Fruit fly (Drosophila melanogaster): ENCODE data around the gene Akh.

Gene Akh

dm6 chr3L:4096546-4096945, 44.7 kb upstream of the Akh start (continued):
- TF ChIP-seq sug (tag; optimal IDR thresholded peaks at IDR 0.05) = no peak
- no peak for TF ChIP-seq repo (GFP tag; optimal IDR thresholded peaks at IDR 0.05)
- no peak for TF ChIP-seq gsb (GFP tag; IDR thresholded peaks at IDR 0.05)
- TF ChIP-seq NC2β (GFP tag; optimal IDR thresholded peaks at IDR 0.05) = no peak
- no peak for TF ChIP-seq tap (tag; optimal IDR thresholded peaks at IDR 0.05)
- no peak for TF ChIP-seq NK7.1 (GFP tag; optimal IDR thresholded peaks at IDR 0.05)
- TF ChIP-seq CG33213 (GFP tag; optimal IDR thresholded peaks at IDR 0.05) = no peak
- peak; percentile 47; the same call in 1 of the 2 replicates for TF ChIP-seq vvl (GFP tag; IDR thresholded peaks at IDR 0.05)
- no peak for TF ChIP-seq CG3281 (GFP tag; optimal IDR thresholded peaks at IDR 0.05)
- TF ChIP-seq jing (GFP tag; optimal IDR thresholded peaks at IDR 0.05) = no peak
- no peak for TF ChIP-seq CG6654 (GFP tag; optimal IDR thresholded peaks at IDR 0.05)
- peak; percentile 31 for TF ChIP-seq cwo (GFP tag; optimal IDR thresholded peaks at IDR 0.05)
- TF ChIP-seq kni (GFP tag; optimal IDR thresholded peaks at IDR 0.05) = peak; percentile 50
- no peak for TF ChIP-seq CG6689 (GFP tag; IDR thresholded peaks at IDR 0.05)
- TF ChIP-seq mam (GFP tag; optimal IDR thresholded peaks at IDR 0.05) = no peak
- TF ChIP-seq abd-A (tag; optimal IDR thresholded peaks at IDR 0.05) = peak; percentile 12

dm6 chr3L:4099194-4099593, 42.1 kb upstream of the Akh start:
- TF ChIP-seq sd (tag; optimal IDR thresholded peaks at IDR 0.05) (peak; percentile 1), tup (GFP tag; optimal IDR thresholded peaks at IDR 0.05) (no peak), CG17612 (GFP tag; IDR thresholded peaks at IDR 0.05) (no peak), HLH4C (GFP tag; IDR thresholded peaks at IDR 0.05; ENCODE audit: partially characterized antibody) (no peak), lab (GFP tag; optimal IDR thresholded peaks at IDR 0.05) (peak; percentile 5), Eip74EF (GFP tag; optimal IDR thresholded peaks at IDR 0.05) (peak in 1 of 2 experiments; percentile 72), dati (GFP tag; IDR thresholded peaks at IDR 0.05) (no peak), Ada2b (GFP tag; IDR thresholded peaks at IDR 0.05) (no peak), Gug (GFP tag; IDR thresholded peaks at IDR 0.05) (no peak), CG8290 (GFP tag; optimal IDR thresholded peaks at IDR 0.05) (no peak), CG8290 (tag; optimal IDR thresholded peaks at IDR 0.05) (peak in 1 of 2 experiments; percentile 28), CG13123 (GFP tag; optimal IDR thresholded peaks at IDR 0.05) (no peak), CG18262 (tag; optimal IDR thresholded peaks at IDR 0.05) (no peak), kni (GFP tag; optimal IDR thresholded peaks at IDR 0.05) (peak; percentile 71), gro (GFP tag; optimal IDR thresholded peaks at IDR 0.05) (peak; percentile 5), exex (tag; optimal IDR thresholded peaks at IDR 0.05) (peak; percentile 95), cwo (GFP tag; optimal IDR thresholded peaks at IDR 0.05) (peak; percentile 52), CG34376 (GFP tag; optimal IDR thresholded peaks at IDR 0.05) (peak; percentile 15), bab2 (GFP tag; optimal IDR thresholded peaks at IDR 0.05) (no peak), CG12219 (GFP tag; optimal IDR thresholded peaks at IDR 0.05) (no peak), inv (GFP tag; IDR thresholded peaks at IDR 0.05; ENCODE audit: partially characterized antibody) (no peak), pho (GFP tag; optimal IDR thresholded peaks at IDR 0.05) (no peak), CG16815 (GFP tag; optimal IDR thresholded peaks at IDR 0.05) (no peak), nom (GFP tag; optimal IDR thresholded peaks at IDR 0.05) (no peak), sug (tag; optimal IDR thresholded peaks at IDR 0.05) (peak; percentile 73), grn (GFP tag; optimal IDR thresholded peaks at IDR 0.05) (peak; percentile 32), CG16779 (GFP tag; IDR thresholded peaks at IDR 0.05) (no peak), Med (GFP tag) (peak; percentile 21), mirr (GFP tag; optimal IDR thresholded peaks at IDR 0.05) (peak; percentile 96), caup (GFP tag; optimal IDR thresholded peaks at IDR 0.05; ENCODE audit: severe bottlenecking) (peak; percentile 14), Pdp1 (GFP tag; optimal IDR thresholded peaks at IDR 0.05) (peak in 1 of 2 experiments; percentile 37), Bgb (GFP tag; IDR thresholded peaks at IDR 0.05; ENCODE audit: partially characterized antibody) (no peak), CG5180 (GFP tag; optimal IDR thresholded peaks at IDR 0.05) (peak; percentile 20), GATAe (GFP tag; conservative IDR thresholded peaks at IDR 0.05) (peak; percentile 29; the same call in 1 of the 2 replicates), CG15601 (tag; optimal IDR thresholded peaks at IDR 0.05) (peak; percentile 3), ttk (GFP tag; IDR thresholded peaks at IDR 0.05) (no peak)

Measured in whole organism, embryonic.